Worm (Caenorhabditis elegans) whole organism, L4/young adult: ENCODE measurements around the gene Y55B1BR.8.

Experiments
- W03F9.2 ChIP-seq: fragments of 150-350 bp; optimal IDR thresholded peaks from 2 replicates; lab custom pipeline; 2014; ENCODE audit warnings: missing biosample characterization, missing genetic modification characterization
- dao-5 ChIP-seq: sonication (generic microtip); optimal IDR thresholded peaks from 2 replicates; lab custom pipeline; 2016; ENCODE audit warnings: missing genotype, missing genetic modification characterization, moderate library complexity, missing compliant biosample characterization

DNA sequence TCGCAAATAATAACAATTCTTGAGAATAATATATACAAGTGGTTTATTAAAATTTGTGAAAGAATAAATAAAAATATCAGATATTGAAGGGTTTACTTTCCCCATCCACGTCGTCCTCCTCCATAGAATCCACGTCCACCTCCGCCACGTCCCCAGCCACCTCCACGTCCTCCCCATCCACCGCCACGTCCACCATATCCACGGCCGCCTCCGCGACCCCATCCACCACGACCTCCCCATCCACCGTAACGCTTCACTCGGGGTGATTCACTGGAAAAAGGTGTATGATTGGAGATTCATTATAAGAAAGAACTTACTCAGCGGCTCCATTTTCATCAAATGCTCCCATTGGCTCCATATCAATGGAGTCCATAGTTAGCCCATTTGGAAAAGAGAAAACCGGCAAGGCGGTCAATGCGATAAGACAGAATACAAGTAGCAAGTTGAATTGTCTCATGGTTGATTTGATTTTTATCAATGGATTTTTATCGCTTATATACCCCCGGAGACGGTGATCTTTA lies 41.9 kb downstream of the Y55B1BR.8 start, which contains the start of gene nlp-32:
- TF ChIP-seq W03F9.2 (tag; lab: Kevin White, UChicago) (no peak), dao-5 (tag; lab: Kevin White, UChicago) (no peak)
